Fruit fly (Drosophila melanogaster): Measurements from ENCODE around the gene CG13458.

DNA sequence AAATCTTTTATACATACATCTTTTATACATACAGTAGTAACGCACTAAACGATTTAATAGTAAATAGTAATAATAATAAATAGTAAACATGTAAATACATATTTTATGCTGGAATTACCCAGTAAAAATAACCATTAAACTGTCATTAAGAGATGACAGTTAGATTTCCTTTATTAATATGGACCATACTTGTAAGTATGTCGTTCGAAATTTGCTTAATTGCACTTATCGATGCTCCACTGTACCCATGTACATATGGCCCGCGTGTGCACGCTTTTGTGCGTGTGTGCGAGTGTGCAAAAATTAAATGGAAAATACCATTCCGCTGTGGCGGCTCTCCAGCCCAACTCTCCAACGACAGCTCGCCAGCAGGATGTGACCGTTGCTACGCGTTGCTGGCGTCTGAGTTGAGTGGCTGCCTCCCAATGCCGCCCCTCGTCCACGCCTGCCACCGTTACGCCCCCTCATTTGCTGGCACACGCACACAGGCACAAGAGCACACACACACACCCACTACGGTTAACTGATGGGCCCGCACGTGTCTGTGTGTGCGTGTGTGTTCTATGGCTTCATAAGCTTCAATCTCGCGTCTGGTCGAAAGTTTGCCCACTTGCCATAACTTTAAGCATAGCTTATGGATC, 10.6 kb upstream of the CG13458 start:
- TF ChIP-seq CG8478 (optimal IDR thresholded peaks at IDR 0.05), result no peak
- no peak for TF ChIP-seq psq (optimal IDR thresholded peaks at IDR 0.05)
- no peak for TF ChIP-seq usp (GFP tag; optimal IDR thresholded peaks at IDR 0.05)
- TF ChIP-seq Dll (optimal IDR thresholded peaks at IDR 0.05), result peak; percentile 28
- TF ChIP-seq pan (optimal IDR thresholded peaks at IDR 0.05), result no peak
- TF ChIP-seq EcR (GFP tag; optimal IDR thresholded peaks at IDR 0.05), result no peak
